Worm (Caenorhabditis elegans) whole organism, mixed stage, embryonic: ENCODE data around the gene C32H11.4.

Source experiments
- M03D4.4 ChIP-seq: sonication (generic microtip); optimal IDR thresholded peaks from 2 replicates; lab custom pipeline; 2017; ENCODE audit warnings: mild to moderate bottlenecking, missing genetic modification characterization, missing compliant biosample characterization
- bed-3 ChIP-seq: fragments of 200-800 bp; sonication (Bioruptor generic); optimal IDR thresholded peaks from 3 replicates; lab custom pipeline; 2018; ENCODE audit warnings: mild to moderate bottlenecking, missing genetic modification characterization, moderate library complexity, missing compliant biosample characterization
- blmp-1 ChIP-seq: fragments of 150-350 bp; optimal IDR thresholded peaks from 2 replicates; lab custom pipeline; 2014; ENCODE audit warnings: missing biosample characterization, missing genetic modification characterization
- ceh-39 ChIP-seq: fragments of 150-350 bp; optimal IDR thresholded peaks from 2 replicates; lab custom pipeline; 2014; ENCODE audit warnings: missing biosample characterization, missing genetic modification characterization
- ceh-43 ChIP-seq: fragments of 200-800 bp; sonication (Bioruptor generic); optimal IDR thresholded peaks from 2 replicates; lab custom pipeline; 2018; ENCODE audit warnings: mild to moderate bottlenecking, missing genetic modification characterization, moderate library complexity, missing compliant biosample characterization
- ceh-83 ChIP-seq: fragments of 200-800 bp; sonication (Bioruptor generic); optimal IDR thresholded peaks from 2 replicates; lab custom pipeline; 2018; ENCODE audit warnings: mild to moderate bottlenecking, missing genetic modification characterization, missing compliant biosample characterization
- ces-1 ChIP-seq: fragments of 150-350 bp; optimal IDR thresholded peaks from 2 replicates; lab custom pipeline; 2014; ENCODE audit warnings: missing biosample characterization, missing genetic modification reagents, missing genetic modification characterization
- cnd-1 ChIP-seq: fragments of 200-800 bp; sonication (Bioruptor generic); optimal IDR thresholded peaks from 2 replicates; lab custom pipeline; 2018; ENCODE audit warnings: mild to moderate bottlenecking, missing genetic modification characterization, missing compliant biosample characterization
- drap-1 ChIP-seq: fragments of 200-800 bp; sonication (Bioruptor generic); optimal IDR thresholded peaks from 3 replicates; lab custom pipeline; 2018; ENCODE audit warnings: mild to moderate bottlenecking, missing genetic modification characterization, missing compliant biosample characterization
- elt-1 ChIP-seq: sonication (generic microtip); optimal IDR thresholded peaks from 2 replicates; lab custom pipeline; 2017; ENCODE audit warnings: missing genetic modification characterization, mild to moderate bottlenecking, missing compliant biosample characterization, antibody characterized with exemption, moderate library complexity, borderline replicate concordance; ENCODE audit not compliant: insufficient read depth
- elt-3 ChIP-seq: fragments of 150-350 bp; optimal IDR thresholded peaks from 2 replicates; lab custom pipeline; 2014; ENCODE audit warnings: missing biosample characterization, missing genetic modification characterization
- flh-1 ChIP-seq: fragments of 200-800 bp; sonication (Bioruptor generic); optimal IDR thresholded peaks from 2 replicates; lab custom pipeline; 2018; ENCODE audit warnings: mild to moderate bottlenecking, missing genetic modification characterization, moderate library complexity, missing compliant biosample characterization
- ham-2 ChIP-seq: fragments of 200-800 bp; sonication (Bioruptor generic); optimal IDR thresholded peaks from 2 replicates; lab custom pipeline; 2018; ENCODE audit warnings: mild to moderate bottlenecking, missing genetic modification characterization, missing compliant biosample characterization
- hlh-1 ChIP-seq: fragments of 150-350 bp; optimal IDR thresholded peaks from 2 replicates; lab custom pipeline; 2014; ENCODE audit warnings: missing biosample characterization, missing genetic modification reagents, missing genetic modification characterization
- lin-32 ChIP-seq: fragments of 200-800 bp; sonication (Bioruptor generic); optimal IDR thresholded peaks from 2 replicates; lab custom pipeline; 2018; ENCODE audit warnings: mild to moderate bottlenecking, missing genetic modification characterization, missing compliant biosample characterization
- lsy-2 ChIP-seq: fragments of 150-350 bp; optimal IDR thresholded peaks from 2 replicates; lab custom pipeline; 2014; ENCODE audit warnings: missing biosample characterization, missing genetic modification characterization
- mab-5 ChIP-seq: fragments of 150-350 bp; optimal IDR thresholded peaks from 2 replicates; lab custom pipeline; 2014; ENCODE audit warnings: missing biosample characterization, missing genetic modification characterization
- mep-1 ChIP-seq: fragments of 150-350 bp; optimal IDR thresholded peaks from 2 replicates; lab custom pipeline; 2017; ENCODE audit warnings: missing biosample characterization, missing genetic modification reagents, missing genetic modification characterization, inconsistent platforms
- nhr-12 ChIP-seq: fragments of 150-350 bp; optimal IDR thresholded peaks from 2 replicates; lab custom pipeline; 2014; ENCODE audit warnings: missing biosample characterization, missing genetic modification characterization
- nhr-2 ChIP-seq: fragments of 150-350 bp; optimal IDR thresholded peaks from 2 replicates; lab custom pipeline; 2014; ENCODE audit warnings: missing biosample characterization, missing genetic modification characterization
- nhr-237 ChIP-seq: fragments of 150-350 bp; optimal IDR thresholded peaks from 2 replicates; lab custom pipeline; 2014; ENCODE audit warnings: missing biosample characterization, missing genetic modification characterization
- nhr-28 ChIP-seq: fragments of 150-350 bp; optimal IDR thresholded peaks from 2 replicates; lab custom pipeline; 2014; ENCODE audit warnings: missing biosample characterization, missing genetic modification characterization
- nhr-76 ChIP-seq: sonication (generic microtip); optimal IDR thresholded peaks from 2 replicates; lab custom pipeline; 2017; ENCODE audit warnings: missing biosample characterization, missing genetic modification characterization
- sem-2 ChIP-seq: fragments of 200-800 bp; sonication (Bioruptor generic); optimal IDR thresholded peaks from 2 replicates; lab custom pipeline; 2018; ENCODE audit warnings: mild to moderate bottlenecking, missing genetic modification characterization, missing compliant biosample characterization
- snpc-4 ChIP-seq: fragments of 150-350 bp; optimal IDR thresholded peaks from 2 replicates; lab custom pipeline; 2014; ENCODE audit warnings: missing biosample characterization, missing genetic modification characterization
- sptf-1 ChIP-seq: sonication (generic microtip); optimal IDR thresholded peaks from 2 replicates; lab custom pipeline; 2017; ENCODE audit warnings: mild to moderate bottlenecking, missing genetic modification characterization, moderate library complexity, missing compliant biosample characterization
- unc-120 ChIP-seq: sonication (generic microtip); optimal IDR thresholded peaks from 2 replicates; lab custom pipeline; 2017; ENCODE audit warnings: missing genetic modification characterization, missing compliant biosample characterization; ENCODE audit not compliant: poor library complexity, severe bottlenecking
- unc-39 ChIP-seq: fragments of 150-350 bp; optimal IDR thresholded peaks from 2 replicates; lab custom pipeline; 2014; ENCODE audit warnings: missing biosample characterization, missing genetic modification characterization
- unc-62 ChIP-seq: fragments of 150-350 bp; optimal IDR thresholded peaks from 2 replicates; lab custom pipeline; 2014; ENCODE audit warnings: missing biosample characterization, missing genetic modification reagents, missing genetic modification characterization
- ztf-11 ChIP-seq: fragments of 150-350 bp; optimal IDR thresholded peaks from 2 replicates; lab custom pipeline; 2014; ENCODE audit warnings: missing biosample characterization, missing genetic modification characterization

Gene C32H11.4

DNA sequence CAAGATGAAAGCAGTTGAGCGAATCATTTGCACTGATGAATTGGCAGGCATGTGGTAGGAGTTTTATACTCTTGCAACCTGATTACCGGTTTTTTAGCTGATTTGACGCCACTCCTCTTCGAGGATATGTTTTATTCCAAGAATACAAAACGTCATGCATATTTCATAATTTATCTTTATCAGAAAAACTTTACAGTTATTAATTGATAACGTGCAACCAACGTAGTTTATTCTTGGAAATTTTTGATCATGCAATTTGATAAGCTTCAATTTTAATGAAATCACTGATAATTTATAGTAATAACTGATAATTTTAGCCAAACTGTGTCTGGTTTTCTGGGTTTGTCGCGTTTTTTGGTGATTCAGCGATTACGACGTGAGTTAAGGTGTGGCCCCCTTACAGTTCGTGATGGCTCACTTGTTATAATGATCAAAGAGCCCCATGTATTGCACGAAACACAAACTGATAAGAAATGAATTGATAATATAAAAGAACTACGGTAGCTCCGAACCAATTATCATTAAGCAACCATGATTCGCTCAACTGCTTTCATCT, 15.2 kb downstream of the C32H11.4 start, which contains the start of the genes cld-1 and dod-21:
Gene cld-1, minus strand, starts transcription at position 51 of the 556 bp plus-strand sequence.
Gene dod-21, plus strand, starts transcription at position 518 of the 556 bp plus-strand sequence.
- TF ChIP-seq ceh-43: no peak
- TF ChIP-seq unc-62 (GFP tag; lab: Kevin White, UChicago): no peak
- TF ChIP-seq mep-1 (tag; lab: Kevin White, UChicago): no peak
- no peak for TF ChIP-seq nhr-28 (tag; lab: Kevin White, UChicago)
- no peak for TF ChIP-seq mab-5
- no peak for TF ChIP-seq nhr-76 (tag; lab: Kevin White, UChicago)
- no peak for TF ChIP-seq ceh-39 (tag; lab: Kevin White, UChicago)
- no peak for TF ChIP-seq nhr-237 (tag; lab: Kevin White, UChicago)
- no peak for TF ChIP-seq cnd-1 (tag; lab: Kevin White, UChicago)
- no peak for TF ChIP-seq elt-3 (tag; lab: Kevin White, UChicago)
- no peak for TF ChIP-seq ham-2 (GFP tag; lab: Kevin White, UChicago)

DNA sequence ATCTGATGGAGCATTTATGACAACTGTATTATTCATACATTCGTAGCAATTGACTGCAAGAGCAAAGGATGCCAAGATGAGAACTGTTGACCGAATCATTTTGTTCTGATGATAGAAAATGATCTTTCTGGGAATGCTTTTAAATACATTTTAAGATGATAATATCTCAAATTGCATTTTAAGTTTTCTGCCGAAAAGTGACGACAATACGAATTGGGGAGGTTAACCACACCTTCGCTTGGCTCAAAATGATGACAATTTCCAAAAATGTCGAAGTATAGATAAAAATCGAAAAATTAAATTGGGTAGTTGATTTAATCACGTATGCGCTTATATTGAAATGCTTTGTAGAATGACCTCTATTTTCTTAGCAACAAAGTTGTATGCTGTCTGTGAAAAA, 20.2 kb downstream of the C32H11.4 start, which contains the start of gene dod-24:
Gene dod-24, minus strand, starts transcription at position 101 of the 400 bp plus-strand sequence.
- TF ChIP-seq ceh-39 (tag; lab: Kevin White, UChicago): no peak
- no peak for TF ChIP-seq cnd-1 (tag; lab: Kevin White, UChicago)
- no peak for TF ChIP-seq M03D4.4 (tag; lab: Kevin White, UChicago)
- no peak for TF ChIP-seq elt-3 (tag; lab: Kevin White, UChicago)
- TF ChIP-seq lin-32 (GFP tag; lab: Kevin White, UChicago): no peak

DNA sequence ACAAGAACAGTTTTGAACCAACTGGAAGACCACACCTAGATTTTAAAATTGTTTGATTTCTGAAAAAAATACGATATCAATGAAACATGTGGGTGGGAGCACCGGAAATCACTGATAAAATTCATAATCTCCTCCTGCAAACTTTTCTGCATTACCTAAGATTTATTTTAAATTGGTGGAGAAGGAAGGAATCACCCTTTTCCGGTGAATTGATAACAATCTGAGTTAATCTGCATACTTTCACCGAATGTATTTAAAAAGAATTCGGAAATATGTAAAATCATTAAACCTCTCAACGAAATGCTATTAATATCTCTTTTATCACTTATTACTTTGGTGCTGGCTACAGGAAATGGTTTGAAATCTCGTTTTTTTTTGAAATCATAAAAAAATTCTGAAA, 21.6 kb downstream of the C32H11.4 start, which contains the start of gene dct-19:
Gene dct-19, plus strand, starts transcription at position 301 of the 400 bp plus-strand sequence.
- TF ChIP-seq lin-32 (GFP tag; lab: Kevin White, UChicago): no peak
- TF ChIP-seq snpc-4 (tag; lab: Kevin White, UChicago): no peak
- no peak for TF ChIP-seq ceh-39 (tag; lab: Kevin White, UChicago)
- TF ChIP-seq bed-3 (GFP tag; lab: Kevin White, UChicago): no peak
- TF ChIP-seq unc-120: no peak
- TF ChIP-seq ham-2 (GFP tag; lab: Kevin White, UChicago): no peak
- TF ChIP-seq ceh-83 (GFP tag; lab: Kevin White, UChicago): no peak

DNA sequence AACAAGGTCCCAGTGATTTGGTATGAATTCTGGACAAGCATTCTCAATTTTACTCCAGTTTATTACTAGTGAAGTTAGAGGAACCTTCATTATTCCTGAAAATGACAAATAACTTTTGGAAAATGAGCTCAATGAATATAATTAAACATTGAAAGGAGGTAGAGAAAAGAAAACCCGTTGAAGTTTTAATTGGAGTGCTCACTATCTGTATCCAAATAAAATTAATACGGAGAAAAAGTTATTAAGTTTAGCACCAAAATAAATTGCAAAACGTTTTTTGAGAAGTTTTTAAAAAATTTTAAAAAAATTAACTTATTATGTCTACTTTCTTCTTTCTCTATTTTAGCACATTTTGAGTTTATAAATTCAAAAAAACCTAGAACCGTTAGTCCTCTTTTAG, 25.4 kb downstream of the C32H11.4 start, which contains the start of gene F55G11.1:
Gene F55G11.1, minus strand, starts transcription at position 101 of the 400 bp plus-strand sequence.
- TF ChIP-seq hlh-1 (tag; lab: Kevin White, UChicago): no peak
- no peak for TF ChIP-seq blmp-1 (tag; lab: Kevin White, UChicago)
- TF ChIP-seq ztf-11 (tag; lab: Kevin White, UChicago): no peak
- no peak for TF ChIP-seq drap-1 (GFP tag; lab: Kevin White, UChicago)
- no peak for TF ChIP-seq mep-1 (tag; lab: Kevin White, UChicago)
- no peak for TF ChIP-seq lin-32 (GFP tag; lab: Kevin White, UChicago)
- TF ChIP-seq nhr-2: no peak
- no peak for TF ChIP-seq unc-62 (GFP tag; lab: Kevin White, UChicago)
- TF ChIP-seq sem-2 (GFP tag; lab: Kevin White, UChicago): no peak
- no peak for TF ChIP-seq sptf-1 (tag; lab: Kevin White, UChicago)
- no peak for TF ChIP-seq nhr-28 (tag; lab: Kevin White, UChicago)
- TF ChIP-seq ham-2 (GFP tag; lab: Kevin White, UChicago): no peak
- TF ChIP-seq lsy-2 (tag; lab: Kevin White, UChicago): no peak
- TF ChIP-seq nhr-237 (tag; lab: Kevin White, UChicago): no peak
- TF ChIP-seq ceh-43: no peak
- no peak for TF ChIP-seq flh-1 (GFP tag; lab: Kevin White, UChicago)

ce11 chrIV:12948470-12948869, 27.4 kb downstream of the C32H11.4 start, which contains the start of gene F55G11.10:
Gene F55G11.10, plus strand, starts transcription at chrIV:12948770.
- TF ChIP-seq sptf-1 (tag; lab: Kevin White, UChicago): no peak
- no peak for TF ChIP-seq unc-62 (GFP tag; lab: Kevin White, UChicago)
- TF ChIP-seq elt-3 (tag; lab: Kevin White, UChicago): no peak
- no peak for TF ChIP-seq unc-120
- no peak for TF ChIP-seq nhr-12 (tag; lab: Kevin White, UChicago)
- no peak for TF ChIP-seq nhr-28 (tag; lab: Kevin White, UChicago)
- TF ChIP-seq mep-1 (tag; lab: Kevin White, UChicago): no peak
- no peak for TF ChIP-seq ceh-83 (GFP tag; lab: Kevin White, UChicago)

ce11 chrIV:12957730-12958129, 36.7 kb downstream of the C32H11.4 start, which contains the start of gene F55G11.6:
Gene F55G11.6, plus strand, starts transcription at chrIV:12958030.
- TF ChIP-seq ham-2 (GFP tag; lab: Kevin White, UChicago) (no peak), drap-1 (GFP tag; lab: Kevin White, UChicago) (no peak), nhr-237 (tag; lab: Kevin White, UChicago) (no peak), mab-5 (no peak), nhr-2 (no peak), ces-1 (GFP tag; lab: Kevin White, UChicago) (no peak), lsy-2 (tag; lab: Kevin White, UChicago) (no peak), elt-3 (tag; lab: Kevin White, UChicago) (no peak), lin-32 (GFP tag; lab: Kevin White, UChicago) (no peak), elt-1 (tag; lab: Kevin White, UChicago) (no peak), ceh-43 (no peak), unc-62 (GFP tag; lab: Kevin White, UChicago) (no peak), M03D4.4 (tag; lab: Kevin White, UChicago) (no peak), nhr-28 (tag; lab: Kevin White, UChicago) (no peak), ceh-83 (GFP tag; lab: Kevin White, UChicago) (no peak), unc-120 (no peak), hlh-1 (tag; lab: Kevin White, UChicago) (no peak), flh-1 (GFP tag; lab: Kevin White, UChicago) (no peak), ceh-39 (tag; lab: Kevin White, UChicago) (no peak), unc-39 (tag; lab: Kevin White, UChicago) (no peak)
